Fruit fly (Drosophila melanogaster) whole organism, prepupa: ENCODE measurements around the gene CG1983.

Experiments
- CG1621 ChIP-seq: fragments of 200-800 bp; sonication (Bioruptor generic); optimal IDR thresholded peaks from 3 replicates; lab custom pipeline; 2018; ENCODE audit warnings: missing biosample characterization, mild to moderate bottlenecking, missing genetic modification characterization
- CG16779 ChIP-seq: fragments of 200-800 bp; sonication (Bioruptor generic); optimal IDR thresholded peaks from 3 replicates; lab custom pipeline; 2017; ENCODE audit warnings: missing biosample characterization, mild to moderate bottlenecking, missing genetic modification characterization
- CG6808 ChIP-seq: fragments of 200-800 bp; sonication (Bioruptor generic); optimal IDR thresholded peaks from 3 replicates; lab custom pipeline; 2017; ENCODE audit warnings: missing biosample characterization, missing genetic modification characterization, mild to moderate bottlenecking, moderate library complexity, missing genetic modification reagents

DNA sequence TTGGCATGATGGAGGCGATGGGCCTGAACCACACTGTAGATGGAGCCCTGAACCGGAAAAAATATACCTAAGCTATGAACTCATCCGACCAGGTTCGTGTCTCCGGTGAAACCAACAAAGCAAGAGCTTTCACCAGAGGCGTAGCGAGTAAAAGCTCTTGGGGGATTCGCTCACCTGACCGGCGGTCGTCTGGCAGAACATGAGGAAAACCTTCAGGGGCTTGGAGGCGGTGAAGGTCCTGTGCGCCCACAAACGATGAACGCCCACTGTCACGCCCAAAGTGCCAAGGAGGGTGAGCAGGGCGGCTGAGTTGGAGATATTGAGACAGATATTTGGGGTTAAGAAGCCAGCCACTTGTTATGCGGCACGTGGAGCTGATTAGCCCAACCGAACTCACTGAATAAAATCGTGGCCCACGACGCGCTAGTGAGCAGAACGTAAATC is 18.1 kb upstream of the CG1983 start:
- TF ChIP-seq CG16779 (tag; lab: Kevin White, UChicago) (no peak), CG6808 (GFP tag; lab: Kevin White, UChicago) (no peak), CG1621 (tag; lab: Kevin White, UChicago) (no peak)
